Fruit fly (Drosophila melanogaster): ENCODE measurements around the gene CG31709.

CG31709 gene

dm6 chr2L:9570673-9571193 is 8.7 kb downstream of the CG31709 start (continued):
- TF ChIP-seq Vsx1 (GFP tag; optimal IDR thresholded peaks at IDR 0.05) (no peak), CkIIα-i1 (GFP tag; IDR thresholded peaks at IDR 0.05) (no peak), CG17359 (tag; optimal IDR thresholded peaks at IDR 0.05) (peak; percentile 54), esg (GFP tag; conservative IDR thresholded peaks at IDR 0.05) (no peak), CG15601 (tag; optimal IDR thresholded peaks at IDR 0.05) (peak; percentile 17), CG32532 (GFP tag; IDR thresholded peaks at IDR 0.05) (no peak), CG8281 (tag; optimal IDR thresholded peaks at IDR 0.05) (no peak), CG7963 (GFP tag; IDR thresholded peaks at IDR 0.05; ENCODE audit: partially characterized antibody) (no peak), CG8290 (GFP tag; optimal IDR thresholded peaks at IDR 0.05) (no peak), CG8290 (tag; optimal IDR thresholded peaks at IDR 0.05) (peak in 1 of 2 experiments; percentile 76), pzg (GFP tag; optimal IDR thresholded peaks at IDR 0.05) (no peak), Eip74EF (GFP tag; optimal IDR thresholded peaks at IDR 0.05) (peak in 1 of 2 experiments; percentile 57), h (optimal IDR thresholded peaks at IDR 0.05) (no peak), HHEX (GFP tag; optimal IDR thresholded peaks at IDR 0.05) (peak; percentile 40), CG10959 (GFP tag; IDR thresholded peaks at IDR 0.05) (no peak), CG32772 (GFP tag; IDR thresholded peaks at IDR 0.05) (no peak), Dip3 (GFP tag; optimal IDR thresholded peaks at IDR 0.05) (no peak), CG7839 (tag; optimal IDR thresholded peaks at IDR 0.05) (no peak), CG13287 (GFP tag; IDR thresholded peaks at IDR 0.05; ENCODE audit: partially characterized antibody) (no peak), CG11398 (GFP tag; optimal IDR thresholded peaks at IDR 0.05) (peak; percentile 27)

- TF ChIP-seq trem (tag; optimal IDR thresholded peaks at IDR 0.05) (peak; percentile 91), ftz-f1 (GFP tag; optimal IDR thresholded peaks at IDR 0.05) (peak; percentile 52), CG4360 (GFP tag; IDR thresholded peaks at IDR 0.05) (peak; percentile 10), cad (GFP tag; optimal IDR thresholded peaks at IDR 0.05) (no peak), sc (optimal IDR thresholded peaks at IDR 0.05) (no peak), sc (GFP tag; optimal IDR thresholded peaks at IDR 0.05) (peak; percentile 95), pb (GFP tag; optimal IDR thresholded peaks at IDR 0.05) (peak; percentile 71), Sin3A (optimal IDR thresholded peaks at IDR 0.05) (no peak), CG1602 (GFP tag; optimal IDR thresholded peaks at IDR 0.05) (peak; percentile 91), so (GFP tag; IDR thresholded peaks at IDR 0.05) (peak; percentile 95), CG10267 (tag; optimal IDR thresholded peaks at IDR 0.05) (peak; percentile 92), ERR (GFP tag; optimal IDR thresholded peaks at IDR 0.05) (no peak), CG3995 (GFP tag; optimal IDR thresholded peaks at IDR 0.05) (peak; percentile 69), ab (GFP tag; optimal IDR thresholded peaks at IDR 0.05) (peak; percentile 17), CG16815 (GFP tag; optimal IDR thresholded peaks at IDR 0.05) (peak; percentile 95), CG9817 (tag; optimal IDR thresholded peaks at IDR 0.05) (peak; percentile 93), otp (GFP tag; IDR thresholded peaks at IDR 0.05) (peak; percentile 52; the same call in 1 of the 3 replicates), croc (GFP tag; conservative IDR thresholded peaks at IDR 0.05) (peak; percentile 87), CG11247 (GFP tag; IDR thresholded peaks at IDR 0.05) (peak; percentile 82), cas (GFP tag; IDR thresholded peaks at IDR 0.05) (peak; percentile 88), stc (GFP tag; IDR thresholded peaks at IDR 0.05) (peak; percentile 90), CG43689 (GFP tag; IDR thresholded peaks at IDR 0.05) (peak; percentile 67), Poxn (GFP tag; IDR thresholded peaks at IDR 0.05) (peak; percentile 78), bigmax (GFP tag; optimal IDR thresholded peaks at IDR 0.05) (no peak), Hsf (GFP tag; optimal IDR thresholded peaks at IDR 0.05) (peak; percentile 90), CG17328 (GFP tag; IDR thresholded peaks at IDR 0.05) (peak; percentile 88), Dek (tag; optimal IDR thresholded peaks at IDR 0.05) (peak; percentile 94), slbo (GFP tag; IDR thresholded peaks at IDR 0.05) (peak; percentile 90), CG9215 (GFP tag; IDR thresholded peaks at IDR 0.05) (peak; percentile 91), CG11456 (GFP tag; IDR thresholded peaks at IDR 0.05) (peak; percentile 84), Eip74EF (GFP tag; optimal IDR thresholded peaks at IDR 0.05) (peak in 1 of 2 experiments; percentile 95)
Measured at dm6 chr2L:9569588-9570434, 9.6 kb downstream of the CG31709 start.

All from whole organism, embryonic.